Fruit fly (Drosophila melanogaster): ENCODE measurements around the gene CG13887.

The CG13887 gene

dm6 chr3L:884239-884638 lies 46.6 kb downstream of the CG13887 start (continued):
- TF ChIP-seq dsx (GFP tag; optimal IDR thresholded peaks at IDR 0.05; ENCODE audit: poor library complexity, severe bottlenecking) (no peak), CG3919 (GFP tag; optimal IDR thresholded peaks at IDR 0.05) (peak; percentile 25), Hr39 (GFP tag; optimal IDR thresholded peaks at IDR 0.05) (no peak), CG3032 (tag; optimal IDR thresholded peaks at IDR 0.05) (no peak), CG11902 (GFP tag; optimal IDR thresholded peaks at IDR 0.05) (peak; percentile 28), esn (GFP tag; optimal IDR thresholded peaks at IDR 0.05) (no peak), CG32006 (GFP tag; optimal IDR thresholded peaks at IDR 0.05) (no peak), CG11294 (GFP tag; IDR thresholded peaks at IDR 0.05) (no peak; the same call in 1 of the 2 replicates), Sox15 (GFP tag; optimal IDR thresholded peaks at IDR 0.05) (no peak), CG8119 (GFP tag; IDR thresholded peaks at IDR 0.05) (no peak), acj6 (GFP tag; optimal IDR thresholded peaks at IDR 0.05) (no peak), Gug (GFP tag; IDR thresholded peaks at IDR 0.05) (0 out of 2 replicates have a peak, but pooled peaks have one; percentile 15), CG7368 (GFP tag; optimal IDR thresholded peaks at IDR 0.05) (peak; percentile 34), salr (GFP tag; optimal IDR thresholded peaks at IDR 0.05) (no peak), CG11762 (GFP tag; optimal IDR thresholded peaks at IDR 0.05; ENCODE audit: insufficient read depth) (no peak), CG1621 (tag; optimal IDR thresholded peaks at IDR 0.05) (no peak), CG10631 (GFP tag; optimal IDR thresholded peaks at IDR 0.05) (no peak), CG6792 (GFP tag; optimal IDR thresholded peaks at IDR 0.05) (no peak), CG8319 (GFP tag; optimal IDR thresholded peaks at IDR 0.05) (no peak), vri (GFP tag; optimal IDR thresholded peaks at IDR 0.05) (no peak), Eip93F (GFP tag; optimal IDR thresholded peaks at IDR 0.05) (no peak), Eip78C (GFP tag) (peak; percentile 82), Eip75B (GFP tag; optimal IDR thresholded peaks at IDR 0.05) (no peak), CG16779 (tag; optimal IDR thresholded peaks at IDR 0.05) (no peak), fd85E (GFP tag; optimal IDR thresholded peaks at IDR 0.05) (no peak), Hr4 (GFP tag; optimal IDR thresholded peaks at IDR 0.05) (no peak), OdsH (GFP tag; optimal IDR thresholded peaks at IDR 0.05) (no peak), CG8632 (GFP tag; optimal IDR thresholded peaks at IDR 0.05) (no peak), fkh (GFP tag; optimal IDR thresholded peaks at IDR 0.05) (no peak), Sox14 (GFP tag; optimal IDR thresholded peaks at IDR 0.05) (no peak), Hr38 (GFP tag; optimal IDR thresholded peaks at IDR 0.05) (no peak), svp (GFP tag) (peak; percentile 54), CG34406 (GFP tag; optimal IDR thresholded peaks at IDR 0.05) (no peak), Ets21C (GFP tag; optimal IDR thresholded peaks at IDR 0.05) (no peak), dac (GFP tag; optimal IDR thresholded peaks at IDR 0.05) (no peak), CG10669 (GFP tag; optimal IDR thresholded peaks at IDR 0.05) (peak; percentile 22), CG4318 (GFP tag; optimal IDR thresholded peaks at IDR 0.05) (no peak), ss (GFP tag; optimal IDR thresholded peaks at IDR 0.05) (no peak), topi (GFP tag; optimal IDR thresholded peaks at IDR 0.05) (peak; percentile 15), Ets96B (tag; optimal IDR thresholded peaks at IDR 0.05) (peak; percentile 30), CG6276 (GFP tag; optimal IDR thresholded peaks at IDR 0.05) (no peak)

- TF ChIP-seq Hr38 (GFP tag; optimal IDR thresholded peaks at IDR 0.05) (no peak), svp (GFP tag) (peak; percentile 69), Eip78C (GFP tag) (peak; percentile 40)
Measured at dm6 chr3L:885006-885405, 47.3 kb downstream of the CG13887 start.
